Worm (Caenorhabditis elegans): Measurements from ENCODE around the gene D2096.12.
"Not testable (repeated sequence)": the region's sequence is repeated elsewhere in the genome, so short reads cannot be mapped to it uniquely, and the experiment has no call there.

D2096.12 gene

ce11 chrIV:8348073-8348472, 15.2 kb upstream of the D2096.12 start, which contains the start of gene F17E9.4:
Gene F17E9.4 (plus strand): TSS chrIV:8348373.
- TF ChIP-seq dao-5 (tag; optimal IDR thresholded peaks at IDR 0.05) (no peak), him-1 (tag; optimal IDR thresholded peaks at IDR 0.05) (no peak), W03F9.2 (tag; optimal IDR thresholded peaks at IDR 0.05) (no peak)

ce11 chrIV:8352036-8352435, 11.2 kb upstream of the D2096.12 start, which contains the start of gene F17E9.16:
Gene F17E9.16 (plus strand): TSS chrIV:8352336.
- not testable (repeated sequence) for TF ChIP-seq dao-5, W03F9.2, him-1 (tag; optimal IDR thresholded peaks at IDR 0.05)

- TF ChIP-seq W03F9.2 (tag; optimal IDR thresholded peaks at IDR 0.05) (no peak), dao-5 (tag; optimal IDR thresholded peaks at IDR 0.05) (no peak), him-1 (tag; optimal IDR thresholded peaks at IDR 0.05) (no peak)
These were observed 8.7 kb upstream of the D2096.12 start, which contains the start of gene F17E9.3 for ce11 chrIV:8354572-8354971. Gene F17E9.3 (plus strand): TSS chrIV:8354872.

ce11 chrIV:8355592-8355991, 7.7 kb upstream of the D2096.12 start, which contains the start of the genes F17E9.2 and col-116:
Gene F17E9.2 (plus strand): TSS chrIV:8355892.
Gene col-116 (plus strand): TSS chrIV:8355906.
- TF ChIP-seq dao-5 (tag; optimal IDR thresholded peaks at IDR 0.05) (no peak), W03F9.2 (tag; optimal IDR thresholded peaks at IDR 0.05) (no peak), him-1 (tag; optimal IDR thresholded peaks at IDR 0.05) (no peak)

ce11 chrIV:8357299-8357698, 6.0 kb upstream of the D2096.12 start:
- TF ChIP-seq dao-5 (tag; optimal IDR thresholded peaks at IDR 0.05): no peak
- TF ChIP-seq W03F9.2 (tag; optimal IDR thresholded peaks at IDR 0.05): no peak
- no peak for TF ChIP-seq him-1 (tag; optimal IDR thresholded peaks at IDR 0.05)

ce11 chrIV:8358492-8358891, 4.8 kb upstream of the D2096.12 start, which contains the start of gene D2096.13:
Gene D2096.13 (minus strand): TSS chrIV:8358592.
- TF ChIP-seq W03F9.2 (tag; optimal IDR thresholded peaks at IDR 0.05) (no peak), him-1 (tag; optimal IDR thresholded peaks at IDR 0.05) (no peak), dao-5 (tag; optimal IDR thresholded peaks at IDR 0.05) (no peak)

- no peak for TF ChIP-seq W03F9.2 (tag; optimal IDR thresholded peaks at IDR 0.05)
- TF ChIP-seq him-1 (tag; optimal IDR thresholded peaks at IDR 0.05): no peak
- TF ChIP-seq dao-5 (tag; optimal IDR thresholded peaks at IDR 0.05): no peak
These were observed 3.4 kb upstream of the D2096.12 start, which contains the start of gene D2096.5 for ce11 chrIV:8359716-8360407. Gene D2096.5 (minus strand): TSS chrIV:8359766.

ce11 chrIV:8360817-8361216, 2.4 kb upstream of the D2096.12 start, which contains the start of gene sqv-1:
Gene sqv-1 (plus strand): TSS chrIV:8361117.
- TF ChIP-seq dao-5 (tag; optimal IDR thresholded peaks at IDR 0.05) (no peak), W03F9.2 (tag; optimal IDR thresholded peaks at IDR 0.05) (no peak), him-1 (tag; optimal IDR thresholded peaks at IDR 0.05) (no peak)

- no peak for TF ChIP-seq dao-5 (tag; optimal IDR thresholded peaks at IDR 0.05)
These were observed 3.0 kb downstream of the D2096.12 start, which contains the start of gene aagr-1 for ce11 chrIV:8366295-8366694. Gene aagr-1 (plus strand): TSS chrIV:8366521.

- no peak for TF ChIP-seq him-1 (tag; optimal IDR thresholded peaks at IDR 0.05)
- TF ChIP-seq W03F9.2 (tag; optimal IDR thresholded peaks at IDR 0.05): no peak
- TF ChIP-seq dao-5 (tag; optimal IDR thresholded peaks at IDR 0.05): no peak
These were observed 4.6 kb downstream of the D2096.12 start for ce11 chrIV:8367887-8368286.

- TF ChIP-seq him-1 (tag; optimal IDR thresholded peaks at IDR 0.05): no peak
- TF ChIP-seq dao-5 (tag; optimal IDR thresholded peaks at IDR 0.05): no peak
- TF ChIP-seq W03F9.2 (tag; optimal IDR thresholded peaks at IDR 0.05): no peak
These were observed 5.9 kb downstream of the D2096.12 start, which contains the start of gene D2096.6 for ce11 chrIV:8369135-8369534. Gene D2096.6 (minus strand): TSS chrIV:8369235.

ce11 chrIV:8375381-8375780, 12.1 kb downstream of the D2096.12 start:
- TF ChIP-seq dao-5 (tag; optimal IDR thresholded peaks at IDR 0.05) (no peak), W03F9.2 (tag; optimal IDR thresholded peaks at IDR 0.05) (peak; percentile 70), him-1 (tag; optimal IDR thresholded peaks at IDR 0.05) (peak; percentile 48)

ce11 chrIV:8376923-8377322, 13.7 kb downstream of the D2096.12 start:
- TF ChIP-seq him-1 (tag; optimal IDR thresholded peaks at IDR 0.05): no peak
- no peak for TF ChIP-seq W03F9.2 (tag; optimal IDR thresholded peaks at IDR 0.05)
- TF ChIP-seq dao-5 (tag; optimal IDR thresholded peaks at IDR 0.05): no peak

- TF ChIP-seq dao-5 (tag; optimal IDR thresholded peaks at IDR 0.05) (peak; percentile 26), W03F9.2 (tag; optimal IDR thresholded peaks at IDR 0.05) (no peak)
These were observed 14.2 kb downstream of the D2096.12 start, which contains the start of gene D2096.7 for ce11 chrIV:8377501-8377900. Gene D2096.7 (minus strand): TSS chrIV:8377630.

Data from whole organism, L4/young adult.